Worm (Caenorhabditis elegans) whole organism, L3 larva: ENCODE data around the gene clec-126.

Experiments used
- ZK546.5 ChIP-seq: sonication (generic microtip); optimal IDR thresholded peaks from 2 replicates; lab custom pipeline; 2017; ENCODE audit warnings: missing biosample characterization, missing genetic modification characterization
- aly-2 ChIP-seq: fragments of 150-350 bp; optimal IDR thresholded peaks from 2 replicates; lab custom pipeline; 2014; ENCODE audit warnings: missing biosample characterization, missing genetic modification characterization
- ama-1 ChIP-seq: fragments of 150-350 bp; optimal IDR thresholded peaks from 2 replicates; lab custom pipeline; 2018
- ceh-16 ChIP-seq: sonication (generic microtip); optimal IDR thresholded peaks from 2 replicates; lab custom pipeline; 2017; ENCODE audit warnings: missing biosample characterization, missing genetic modification characterization
- ceh-28 ChIP-seq: fragments of 150-350 bp; optimal IDR thresholded peaks from 2 replicates; lab custom pipeline; 2014; ENCODE audit warnings: missing biosample characterization, missing genetic modification reagents, missing genetic modification characterization
- ceh-82 ChIP-seq: fragments of 150-350 bp; optimal IDR thresholded peaks from 2 replicates; lab custom pipeline; 2014; ENCODE audit warnings: missing biosample characterization, missing genetic modification characterization
- ceh-9 ChIP-seq: sonication (generic microtip); optimal IDR thresholded peaks from 2 replicates; lab custom pipeline; 2018; ENCODE audit warnings: missing biosample characterization, missing genetic modification characterization
- daf-12 ChIP-seq: fragments of 150-350 bp; optimal IDR thresholded peaks from 2 replicates; lab custom pipeline; 2014; ENCODE audit warnings: missing biosample characterization, missing genetic modification reagents, missing genetic modification characterization
- egl-5 ChIP-seq: fragments of 150-350 bp; optimal IDR thresholded peaks from 2 replicates; lab custom pipeline; 2017; ENCODE audit warnings: missing biosample characterization, missing genetic modification reagents, missing genetic modification characterization, inconsistent platforms
- elt-1 ChIP-seq: fragments of 150-350 bp; optimal IDR thresholded peaks from 2 replicates; lab custom pipeline; 2014; ENCODE audit warnings: missing biosample characterization, missing genetic modification characterization
- elt-2 ChIP-seq: sonication (generic microtip); optimal IDR thresholded peaks from 2 replicates; lab custom pipeline; 2016; ENCODE audit warnings: missing genetic modification reagents, mild to moderate bottlenecking, missing genetic modification characterization, missing compliant biosample characterization
- elt-3 ChIP-seq, 3 experiments: fragments of 150-350 bp in 1 of 3; sonication (generic microtip) in 2 of 3; optimal IDR thresholded peaks; 2 replicates in 2 of 3; 4 replicates in 1 of 3; lab custom pipeline; 2014 to 2017; ENCODE audit warnings: missing biosample characterization in 3 of 3, missing genetic modification characterization in 3 of 3
- fkh-10 ChIP-seq: sonication (generic microtip); optimal IDR thresholded peaks from 2 replicates; lab custom pipeline; 2017; ENCODE audit warnings: missing biosample characterization, missing genetic modification reagents, missing genetic modification characterization
- fos-1 ChIP-seq: fragments of 150-350 bp; optimal IDR thresholded peaks from 2 replicates; lab custom pipeline; 2014; ENCODE audit warnings: missing biosample characterization, missing genetic modification characterization
- lin-15B ChIP-seq: fragments of 150-350 bp; optimal IDR thresholded peaks from 2 replicates; lab custom pipeline; 2014; ENCODE audit warnings: missing biosample characterization, missing genetic modification characterization
- lin-39 ChIP-seq: fragments of 150-350 bp; optimal IDR thresholded peaks from 2 replicates; lab custom pipeline; 2018; ENCODE audit warnings: missing biosample characterization, missing genetic modification reagents, missing genetic modification characterization
- lsy-12 ChIP-seq: sonication (generic microtip); optimal IDR thresholded peaks from 2 replicates; lab custom pipeline; 2016; ENCODE audit warnings: mild to moderate bottlenecking, missing genetic modification characterization, missing compliant biosample characterization
- nfya-1 ChIP-seq: sonication (generic microtip); optimal IDR thresholded peaks from 2 replicates; lab custom pipeline; 2017; ENCODE audit warnings: missing genetic modification characterization, mild to moderate bottlenecking, missing compliant biosample characterization, antibody characterized with exemption, moderate library complexity; ENCODE audit not compliant: insufficient read depth
- nhr-23 ChIP-seq: fragments of 150-350 bp; optimal IDR thresholded peaks from 2 replicates; lab custom pipeline; 2014; ENCODE audit warnings: missing biosample characterization, missing genetic modification reagents, missing genetic modification characterization
- nhr-237 ChIP-seq: fragments of 150-350 bp; optimal IDR thresholded peaks from 2 replicates; lab custom pipeline; 2014; ENCODE audit warnings: missing biosample characterization, missing genetic modification characterization
- nhr-25 ChIP-seq: sonication (generic microtip); optimal IDR thresholded peaks from 2 replicates; lab custom pipeline; 2017; ENCODE audit warnings: missing biosample characterization, missing genetic modification characterization
- nhr-43 ChIP-seq: sonication (generic microtip); optimal IDR thresholded peaks from 2 replicates; lab custom pipeline; 2016; ENCODE audit warnings: mild to moderate bottlenecking, missing genetic modification characterization, missing compliant biosample characterization; ENCODE audit not compliant: poor library complexity, severe bottlenecking
- nhr-67 ChIP-seq: fragments of 150-350 bp; optimal IDR thresholded peaks from 2 replicates; lab custom pipeline; 2014; ENCODE audit warnings: missing biosample characterization, missing genetic modification characterization
- nhr-76 ChIP-seq: fragments of 150-350 bp; sonication (generic microtip); optimal IDR thresholded peaks from 5 replicates; lab custom pipeline; 2014; ENCODE audit warnings: missing biosample characterization, missing genetic modification characterization
- nhr-77 ChIP-seq: fragments of 150-350 bp; optimal IDR thresholded peaks from 2 replicates; lab custom pipeline; 2014; ENCODE audit warnings: missing biosample characterization, missing genetic modification characterization
- pha-4 ChIP-seq: fragments of 150-350 bp; optimal IDR thresholded peaks from 2 replicates; lab custom pipeline; 2014; ENCODE audit warnings: missing biosample characterization, missing genetic modification reagents, missing genetic modification characterization
- pqm-1 ChIP-seq: fragments of 150-350 bp; optimal IDR thresholded peaks from 2 replicates; lab custom pipeline; 2017; ENCODE audit warnings: missing biosample characterization, missing genetic modification characterization, inconsistent platforms
- sea-2 ChIP-seq: fragments of 150-350 bp; sonication (generic microtip); optimal IDR thresholded peaks from 4 replicates; lab custom pipeline; 2014; ENCODE audit warnings: missing biosample characterization, missing genetic modification reagents, missing genetic modification characterization
- skn-1 ChIP-seq: fragments of 150-350 bp; optimal IDR thresholded peaks from 2 replicates; lab custom pipeline; 2014; ENCODE audit warnings: missing biosample characterization, missing genetic modification characterization
- snpc-4 ChIP-seq: fragments of 150-350 bp; optimal IDR thresholded peaks from 2 replicates; lab custom pipeline; 2014; ENCODE audit warnings: missing biosample characterization, missing genetic modification characterization
- tbx-2 ChIP-seq: sonication (generic microtip); optimal IDR thresholded peaks from 2 replicates; lab custom pipeline; 2016; ENCODE audit warnings: mild to moderate bottlenecking, missing genetic modification characterization, missing compliant biosample characterization
- unc-62 ChIP-seq: fragments of 150-350 bp; sonication (generic microtip); optimal IDR thresholded peaks from 4 replicates; lab custom pipeline; 2014; ENCODE audit warnings: missing biosample characterization, missing genetic modification reagents, missing genetic modification characterization
- zag-1 ChIP-seq: fragments of 150-350 bp; optimal IDR thresholded peaks from 2 replicates; lab custom pipeline; 2014; ENCODE audit warnings: missing biosample characterization, missing genetic modification characterization
- ztf-11 ChIP-seq: fragments of 150-350 bp; optimal IDR thresholded peaks from 2 replicates; lab custom pipeline; 2014; ENCODE audit warnings: missing biosample characterization, missing genetic modification characterization

Gene clec-126

ce11 chrII:3504717-3505116, 14.6 kb upstream of the clec-126 start, which contains the start of gene cyh-1:
Gene cyh-1, plus strand, starts transcription at chrII:3505017.
- no peak for TF ChIP-seq zag-1 (tag; lab: Kevin White, UChicago)

ce11 chrII:3512240-3512639, 7.1 kb upstream of the clec-126 start, which contains the start of gene Y49F6B.19:
Gene Y49F6B.19, minus strand, starts transcription at chrII:3512340.
- no peak for TF ChIP-seq nhr-77 (tag; lab: Kevin White, UChicago)
- TF ChIP-seq ama-1 (lab: Kevin White, UChicago), result no peak
- no peak for TF ChIP-seq elt-1 (tag; lab: Kevin White, UChicago)
- no peak for TF ChIP-seq ZK546.5 (tag; lab: Kevin White, UChicago)
- TF ChIP-seq skn-1 (tag; lab: Kevin White, UChicago), result no peak
- TF ChIP-seq ceh-82, result no peak
- TF ChIP-seq unc-62 (GFP tag; lab: Kevin White, UChicago), result no peak
- TF ChIP-seq sea-2 (GFP tag; lab: Kevin White, UChicago), result no peak
- TF ChIP-seq fkh-10, result no peak
- TF ChIP-seq lin-15B (tag; lab: Kevin White, UChicago), result no peak
- no peak for TF ChIP-seq pha-4 (tag; lab: Kevin White, UChicago)
- no peak for TF ChIP-seq pqm-1 (tag; lab: Kevin White, UChicago)
- TF ChIP-seq nhr-237, result no peak
- no peak for TF ChIP-seq nhr-67 (tag; lab: Kevin White, UChicago)
- no peak for TF ChIP-seq nfya-1 (tag; lab: Kevin White, UChicago)
- TF ChIP-seq snpc-4 (tag; lab: Kevin White, UChicago), result no peak
- TF ChIP-seq zag-1 (tag; lab: Kevin White, UChicago), result no peak
- no peak for TF ChIP-seq nhr-23 (tag; lab: Kevin White, UChicago)
- TF ChIP-seq nhr-25 (tag; lab: Kevin White, UChicago), result no peak
- TF ChIP-seq nhr-43 (tag; lab: Kevin White, UChicago), result no peak

ce11 chrII:3514631-3515030, 4.7 kb upstream of the clec-126 start, which contains the start of gene srz-5:
Gene srz-5, minus strand, starts transcription at chrII:3514731.
- TF ChIP-seq tbx-2 (tag; lab: Kevin White, UChicago) (no peak), nhr-43 (tag; lab: Kevin White, UChicago) (no peak), egl-5 (tag; lab: Kevin White, UChicago) (no peak), fos-1 (tag; lab: Kevin White, UChicago) (no peak), daf-12 (tag; lab: Kevin White, UChicago) (no peak), lin-15B (tag; lab: Kevin White, UChicago) (no peak)

ce11 chrII:3515384-3516053, 3.8 kb upstream of the clec-126 start, which contains the start of the genes Y49F6B.14 and clec-125:
Gene Y49F6B.14, minus strand, starts transcription at chrII:3515484.
Gene clec-125, plus strand, starts transcription at chrII:3516003.
- TF ChIP-seq daf-12 (tag; lab: Kevin White, UChicago), result no peak
- TF ChIP-seq nhr-67 (tag; lab: Kevin White, UChicago), result no peak
- no peak for TF ChIP-seq zag-1 (tag; lab: Kevin White, UChicago)
- TF ChIP-seq elt-3 (tag; optimal IDR thresholded peaks at IDR 0.05; lab: Kevin White, UChicago), result no peak
- no peak for TF ChIP-seq ceh-16
- TF ChIP-seq fkh-10, result no peak
- no peak for TF ChIP-seq ceh-28 (tag; lab: Kevin White, UChicago)
- TF ChIP-seq nhr-23 (tag; lab: Kevin White, UChicago), result no peak
- TF ChIP-seq nhr-43 (tag; lab: Kevin White, UChicago), result no peak
- TF ChIP-seq lsy-12 (tag; lab: Kevin White, UChicago), result no peak
- no peak for TF ChIP-seq lin-39 (tag; lab: Kevin White, UChicago)
- no peak for TF ChIP-seq ceh-9 (tag; lab: Kevin White, UChicago)
- no peak for TF ChIP-seq elt-1 (tag; lab: Kevin White, UChicago)
- no peak for TF ChIP-seq elt-2 (tag; lab: Kevin White, UChicago)
- no peak for TF ChIP-seq lin-15B (tag; lab: Kevin White, UChicago)
- no peak for TF ChIP-seq nfya-1 (tag; lab: Kevin White, UChicago)

- TF ChIP-seq egl-5 (tag; lab: Kevin White, UChicago) (no peak), nhr-76 (tag; lab: Kevin White, UChicago) (no peak), aly-2 (tag; lab: Kevin White, UChicago) (no peak), zag-1 (tag; lab: Kevin White, UChicago) (no peak), snpc-4 (tag; lab: Kevin White, UChicago) (no peak), sea-2 (GFP tag; lab: Kevin White, UChicago) (no peak), nfya-1 (tag; lab: Kevin White, UChicago) (no peak), ztf-11 (tag; lab: Kevin White, UChicago) (no peak)
These were observed 3.1 kb upstream of the clec-126 start for ce11 chrII:3516175-3516574.
